Fruit fly (Drosophila melanogaster) whole organism, embryonic: ENCODE measurements around the gene CG32651.

Experiments
- ATbp ChIP-seq: fragments of 200-800 bp; sonication (Bioruptor generic); optimal IDR thresholded peaks from 2 replicates; lab custom pipeline; 2017; ENCODE audit warnings: missing biosample characterization, mild to moderate bottlenecking, missing genetic modification characterization, missing genetic modification reagents
- Atf3 ChIP-seq: fragments of 200-800 bp; sonication (Bioruptor generic); optimal IDR thresholded peaks from 3 replicates; lab custom pipeline; 2016; ENCODE audit warnings: missing biosample characterization, missing genetic modification characterization
- Atf6 ChIP-seq: fragments of 200-800 bp; sonication (Bioruptor generic); IDR thresholded peaks from 2 replicates; pipeline ENCODE4 v1.3.6; 2022; ENCODE audit warnings: missing biosample characterization, missing genetic modification characterization
- CG13296 ChIP-seq: fragments of 200-800 bp; sonication (Bioruptor generic); optimal IDR thresholded peaks from 3 replicates; lab custom pipeline; 2018; ENCODE audit warnings: missing biosample characterization, mild to moderate bottlenecking, missing genetic modification characterization
- CG14860 ChIP-seq: fragments of 200-800 bp; sonication (Bioruptor generic); IDR thresholded peaks from 3 replicates; pipeline ENCODE4 v1.3.6; 2022; ENCODE audit warnings: missing biosample characterization, missing genetic modification characterization; ENCODE audit not compliant: partially characterized antibody
- CG15479 ChIP-seq: fragments of 200-800 bp; sonication (Bioruptor generic); optimal IDR thresholded peaks from 3 replicates; lab custom pipeline; 2019; ENCODE audit warnings: missing biosample characterization, mild to moderate bottlenecking, missing genetic modification characterization, moderate library complexity
- CG16779 ChIP-seq: fragments of 200-800 bp; sonication (Bioruptor generic); IDR thresholded peaks from 2 replicates; pipeline ENCODE4 v1.3.6; 2022; ENCODE audit warnings: missing biosample characterization, missing genetic modification characterization
- CG17612 ChIP-seq: fragments of 200-800 bp; sonication (Bioruptor generic); IDR thresholded peaks from 2 replicates; pipeline ENCODE4 v1.3.6; 2022; ENCODE audit warnings: missing biosample characterization, missing genetic modification characterization
- CG17912 ChIP-seq: fragments of 200-800 bp; sonication (Bioruptor generic); optimal IDR thresholded peaks from 2 replicates; lab custom pipeline; 2018; ENCODE audit warnings: missing biosample characterization, mild to moderate bottlenecking, missing genetic modification characterization
- CG18599 ChIP-seq: fragments of 200-800 bp; sonication (Bioruptor generic); optimal IDR thresholded peaks from 3 replicates; lab custom pipeline; 2017; ENCODE audit warnings: missing biosample characterization, missing genetic modification characterization, mild to moderate bottlenecking, moderate library complexity, missing genetic modification reagents
- CG3163 ChIP-seq: fragments of 200-800 bp; sonication (Bioruptor generic); optimal IDR thresholded peaks from 3 replicates; lab custom pipeline; 2016; ENCODE audit warnings: missing biosample characterization, missing genetic modification characterization
- CG3847 ChIP-seq: fragments of 200-800 bp; sonication (Bioruptor generic); IDR thresholded peaks from 2 replicates; pipeline ENCODE4 v1.3.6; 2022; ENCODE audit warnings: missing biosample characterization, missing genetic modification characterization
- CG6791 ChIP-seq: fragments of 200-800 bp; sonication (Bioruptor generic); IDR thresholded peaks from 3 replicates; pipeline ENCODE4 v1.3.6; 2022; ENCODE audit warnings: missing biosample characterization, missing genetic modification characterization; ENCODE audit not compliant: partially characterized antibody
- CG7839 ChIP-seq: fragments of 200-800 bp; sonication (Bioruptor generic); optimal IDR thresholded peaks from 3 replicates; lab custom pipeline; 2018; ENCODE audit warnings: missing biosample characterization, mild to moderate bottlenecking, missing genetic modification characterization, moderate library complexity
- CG8478 ChIP-seq: fragments of >200 bp; optimal IDR thresholded peaks from 2 replicates; lab custom pipeline; 2018
- CG9215 ChIP-seq: fragments of 200-800 bp; sonication (Bioruptor generic); IDR thresholded peaks from 2 replicates; pipeline ENCODE4 v1.3.6; 2022; ENCODE audit warnings: missing biosample characterization, missing genetic modification characterization
- CTCF ChIP-seq: fragments of 200-800 bp; sonication (Bioruptor generic); optimal IDR thresholded peaks from 2 replicates; lab custom pipeline; 2017; ENCODE audit warnings: missing biosample characterization, mild to moderate bottlenecking, missing genetic modification characterization, moderate library complexity
- Camta ChIP-seq: fragments of 200-800 bp; sonication (Bioruptor generic); optimal IDR thresholded peaks from 2 replicates; lab custom pipeline; 2016; ENCODE audit warnings: missing biosample characterization, missing genetic modification characterization
- D ChIP-seq, 2 experiments: fragments of 200-800 bp in 1 of 2; fragments of >200 bp in 1 of 2; sonication (Bioruptor generic) in 1 of 2; optimal IDR thresholded peaks; 2 replicates in 1 of 2; 3 replicates in 1 of 2; lab custom pipeline; 2017; ENCODE audit warnings: mild to moderate bottlenecking in 1 of 2, missing biosample characterization in 1 of 2, missing genetic modification characterization in 1 of 2, missing genetic modification reagents in 1 of 2
- Med ChIP-seq: fragments of 200-800 bp; sonication (Bioruptor generic); peaks from one replicate; lab custom pipeline; 2016; ENCODE audit warnings: missing biosample characterization, missing genetic modification characterization, mild to moderate bottlenecking, inconsistent platforms, moderate library complexity
- NK7.1 ChIP-seq: fragments of 200-800 bp; sonication (Bioruptor generic); optimal IDR thresholded peaks from 3 replicates; lab custom pipeline; 2016; ENCODE audit warnings: missing biosample characterization, missing genetic modification characterization
- Trl ChIP-seq, 3 experiments: fragments of >200 bp in 2 of 3; fragments of 200-800 bp in 1 of 3; sonication (Bioruptor generic) in 1 of 3; optimal IDR thresholded peaks; 2 replicates in 1 of 3; 3 replicates in 2 of 3; lab custom pipeline; 2016 to 2017; ENCODE audit warnings: missing biosample characterization in 1 of 3, missing genetic modification characterization in 1 of 3
- Vsx1 ChIP-seq: fragments of 200-800 bp; sonication (Bioruptor generic); optimal IDR thresholded peaks from 2 replicates; lab custom pipeline; 2017; ENCODE audit warnings: missing biosample characterization, mild to moderate bottlenecking, missing genetic modification characterization, missing genetic modification reagents
- ash1 ChIP-seq: fragments of 200-800 bp; sonication (Bioruptor generic); optimal IDR thresholded peaks from 2 replicates; lab custom pipeline; 2018; ENCODE audit warnings: missing biosample characterization, mild to moderate bottlenecking, missing genetic modification characterization
- bab2 ChIP-seq: fragments of 200-800 bp; sonication (Bioruptor generic); optimal IDR thresholded peaks from 2 replicates; lab custom pipeline; 2016; ENCODE audit warnings: missing biosample characterization, missing genetic modification characterization
- en ChIP-seq: fragments of 200-800 bp; sonication (Bioruptor generic); optimal IDR thresholded peaks from 2 replicates; lab custom pipeline; 2016; ENCODE audit warnings: missing biosample characterization, missing genetic modification characterization
- eve ChIP-seq, 2 experiments: fragments of >200 bp; optimal IDR thresholded peaks; 2 replicates each; lab custom pipeline; 2017; ENCODE audit warnings: missing biosample characterization in 2 of 2, missing genetic modification characterization in 2 of 2
- ewg ChIP-seq: fragments of 200-800 bp; sonication (Bioruptor generic); optimal IDR thresholded peaks from 3 replicates; lab custom pipeline; 2017; ENCODE audit warnings: mild to moderate bottlenecking, missing biosample characterization, missing genetic modification reagents, missing genetic modification characterization
- ken ChIP-seq: fragments of 200-800 bp; sonication (Bioruptor generic); IDR thresholded peaks from 3 replicates; pipeline ENCODE4 v1.3.6; 2022; ENCODE audit warnings: missing biosample characterization, missing genetic modification characterization
- lab ChIP-seq: fragments of 200-800 bp; sonication (Bioruptor generic); optimal IDR thresholded peaks from 3 replicates; lab custom pipeline; 2017; ENCODE audit warnings: missing biosample characterization, missing genetic modification characterization, mild to moderate bottlenecking, moderate library complexity, missing genetic modification reagents
- lola ChIP-seq, 3 experiments: fragments of >200 bp in 2 of 3; fragments of 200-800 bp in 1 of 3; sonication (Bioruptor generic) in 1 of 3; optimal IDR thresholded peaks; 2 replicates each; lab custom pipeline; 2017 to 2019; ENCODE audit warnings: missing biosample characterization in 3 of 3, missing genetic modification characterization in 3 of 3, mild to moderate bottlenecking in 1 of 3, moderate library complexity in 1 of 3
- mirr ChIP-seq: fragments of 200-800 bp; sonication (Bioruptor generic); optimal IDR thresholded peaks from 3 replicates; lab custom pipeline; 2018; ENCODE audit warnings: missing biosample characterization, mild to moderate bottlenecking, missing genetic modification characterization
- scrt ChIP-seq: fragments of 200-800 bp; sonication (Bioruptor generic); optimal IDR thresholded peaks from 2 replicates; lab custom pipeline; 2018; ENCODE audit warnings: missing biosample characterization, mild to moderate bottlenecking, missing genetic modification characterization, moderate library complexity
- sna ChIP-seq: fragments of 200-800 bp; sonication (Bioruptor generic); IDR thresholded peaks from 2 replicates; pipeline ENCODE4 v1.3.6; 2022; ENCODE audit warnings: missing biosample characterization, missing genetic modification characterization; ENCODE audit not compliant: partially characterized antibody
- stwl ChIP-seq: fragments of 200-800 bp; sonication (Bioruptor generic); optimal IDR thresholded peaks from 3 replicates; lab custom pipeline; 2018; ENCODE audit warnings: missing biosample characterization, mild to moderate bottlenecking, missing genetic modification characterization, moderate library complexity
- tin ChIP-seq: fragments of 200-800 bp; sonication (Bioruptor generic); optimal IDR thresholded peaks from 3 replicates; lab custom pipeline; 2016; ENCODE audit warnings: missing biosample characterization, missing genetic modification characterization
- trh ChIP-seq: fragments of 200-800 bp; sonication (Bioruptor generic); optimal IDR thresholded peaks from 2 replicates; lab custom pipeline; 2016; ENCODE audit warnings: missing biosample characterization, missing genetic modification characterization

CG32651 gene

DNA sequence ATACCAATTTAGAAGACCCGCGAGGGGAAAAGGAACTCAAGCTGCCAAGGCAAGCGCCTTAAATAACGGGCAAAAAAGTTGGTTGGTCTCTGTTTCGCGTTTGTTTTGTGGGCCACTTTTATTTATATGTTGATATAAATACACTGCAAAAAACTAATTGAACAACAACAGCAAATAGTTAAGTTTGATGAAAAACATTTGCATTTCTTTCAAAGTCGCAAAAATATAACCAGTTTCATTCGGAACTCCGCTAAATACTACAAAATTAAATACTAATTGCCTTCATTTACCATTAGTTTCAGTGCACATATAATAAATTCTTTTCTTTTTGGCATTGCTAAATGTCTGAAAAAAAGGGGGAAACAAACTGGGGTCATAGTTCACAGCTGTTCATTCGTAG is 16.5 kb downstream of the CG32651 start (continued):
- TF ChIP-seq sna (GFP tag; lab: Robert Waterston, UW) = no peak
- no peak for TF ChIP-seq D (optimal IDR thresholded peaks at IDR 0.05; lab: Kevin White, UChicago)
- no peak for TF ChIP-seq D (GFP tag; optimal IDR thresholded peaks at IDR 0.05; lab: Kevin White, UChicago)
- no peak for TF ChIP-seq en (GFP tag; lab: Kevin White, UChicago)
- no peak for TF ChIP-seq CG3847 (GFP tag; lab: Robert Waterston, UW)
- no peak for TF ChIP-seq bab2 (GFP tag; lab: Kevin White, UChicago)
- TF ChIP-seq CG7839 (tag; lab: Kevin White, UChicago) = peak; percentile 16
- TF ChIP-seq ash1 (GFP tag; lab: Kevin White, UChicago) = no peak
- no peak for TF ChIP-seq CG15479
- TF ChIP-seq Med (GFP tag; lab: Kevin White, UChicago) = peak; percentile 79
- peak in 1 of 2 experiments; percentile 10 for TF ChIP-seq eve (GFP tag; optimal IDR thresholded peaks at IDR 0.05; lab: Kevin White, UChicago)
- no peak for TF ChIP-seq Atf3 (GFP tag; lab: Kevin White, UChicago)
- TF ChIP-seq trh (GFP tag; lab: Kevin White, UChicago) = no peak
- no peak for TF ChIP-seq CG17912
- no peak for TF ChIP-seq Atf6 (GFP tag; lab: Robert Waterston, UW)
- TF ChIP-seq lab (GFP tag; lab: Kevin White, UChicago) = peak; percentile 29
- peak; percentile 39 for TF ChIP-seq CG18599 (GFP tag; lab: Kevin White, UChicago)
- TF ChIP-seq CG13296 (GFP tag; lab: Kevin White, UChicago) = no peak
- TF ChIP-seq CG9215 = no peak
- no peak for TF ChIP-seq CG16779 (GFP tag; lab: Robert Waterston, UW)
- TF ChIP-seq ken = no peak
- TF ChIP-seq lola (GFP tag; optimal IDR thresholded peaks at IDR 0.05; lab: Kevin White, UChicago) = no peak
- TF ChIP-seq Trl (optimal IDR thresholded peaks at IDR 0.05; lab: Kevin White, UChicago) = no peak
- TF ChIP-seq Trl (GFP tag; optimal IDR thresholded peaks at IDR 0.05; lab: Kevin White, UChicago) = no peak

- TF ChIP-seq ATbp (GFP tag; lab: Kevin White, UChicago) (no peak), ewg (GFP tag; lab: Kevin White, UChicago) (peak; percentile 79), CG3163 (peak; percentile 74), CG17612 (no peak), Trl (optimal IDR thresholded peaks at IDR 0.05; lab: Kevin White, UChicago) (peak; percentile 16 to 47), Trl (GFP tag; optimal IDR thresholded peaks at IDR 0.05; lab: Kevin White, UChicago) (no peak), scrt (peak; percentile 84), NK7.1 (GFP tag; lab: Kevin White, UChicago) (no peak), Vsx1 (GFP tag; lab: Kevin White, UChicago) (no peak), mirr (GFP tag; lab: Kevin White, UChicago) (no peak), CG14860 (GFP tag; lab: Robert Waterston, UW) (no peak), CG6791 (no peak), CG8478 (lab: Kevin White, UChicago) (no peak), stwl (tag; lab: Kevin White, UChicago) (no peak), tin (GFP tag; lab: Kevin White, UChicago) (no peak)
Observed at dm6 chrX:12389138-12389537, 19.1 kb downstream of the CG32651 start.

DNA sequence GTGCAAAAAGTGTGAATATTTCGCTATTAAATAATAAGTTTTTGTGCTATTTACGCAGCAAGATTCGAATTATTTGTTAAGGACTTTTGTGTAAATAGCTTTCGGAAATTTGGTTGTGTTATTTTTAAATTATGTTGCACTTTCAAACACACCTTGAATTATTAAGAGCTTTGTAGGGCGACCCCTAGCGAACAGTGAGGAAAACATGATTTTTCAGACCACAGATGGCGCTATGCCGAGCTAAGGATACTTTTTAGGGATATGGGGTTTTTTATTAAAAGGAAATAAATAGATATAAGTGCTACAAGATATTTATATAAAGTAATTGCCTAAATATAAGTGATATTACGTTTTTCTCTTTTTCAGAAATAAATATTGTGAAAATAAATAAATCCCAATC is 22.0 kb downstream of the CG32651 start:
- TF ChIP-seq Camta (GFP tag; lab: Kevin White, UChicago) (no peak), CTCF (GFP tag; lab: Kevin White, UChicago) (peak; percentile 89)
